Fruit fly (Drosophila melanogaster): ENCODE results near the gene Fip1.

Fip1 gene

dm6 chr3R:4471846-4472693 lies 12.7 kb upstream of the Fip1 start:
- TF ChIP-seq Myc (optimal IDR thresholded peaks at IDR 0.05), result no peak
- no peak for TF ChIP-seq Dfd (GFP tag; optimal IDR thresholded peaks at IDR 0.05)

DNA sequence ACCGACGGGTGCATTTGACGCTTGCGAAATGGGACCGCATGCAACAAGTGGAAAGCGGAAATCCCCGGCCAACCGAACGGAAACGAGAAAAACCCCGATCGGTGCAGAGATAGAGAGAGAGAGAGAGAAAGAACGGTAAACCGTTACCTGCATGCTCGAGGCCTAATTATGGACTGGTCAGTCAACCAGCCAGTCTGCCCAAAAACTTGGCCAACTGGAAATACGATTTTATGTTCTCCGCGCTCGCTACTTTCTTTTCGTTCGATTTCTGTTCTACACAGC lies 12.2 kb upstream of the Fip1 start:
- TF ChIP-seq Rel (GFP tag; optimal IDR thresholded peaks at IDR 0.05), result no peak
- TF ChIP-seq Rel (tag; optimal IDR thresholded peaks at IDR 0.05), result peak; percentile 73
- TF ChIP-seq h (GFP tag; optimal IDR thresholded peaks at IDR 0.05), result no peak

dm6 chr3R:4475378-4475777 lies 9.4 kb upstream of the Fip1 start:
- TF ChIP-seq foxo (GFP tag; optimal IDR thresholded peaks at IDR 0.05) (no peak), Abd-B (GFP tag; optimal IDR thresholded peaks at IDR 0.05) (no peak), br (GFP tag; optimal IDR thresholded peaks at IDR 0.05) (no peak), Dif (GFP tag; optimal IDR thresholded peaks at IDR 0.05; ENCODE audit: partially characterized antibody) (no peak), Hr83 (GFP tag; optimal IDR thresholded peaks at IDR 0.05; ENCODE audit: poor library complexity, severe bottlenecking) (no peak), brk (GFP tag; optimal IDR thresholded peaks at IDR 0.05) (no peak), pan (optimal IDR thresholded peaks at IDR 0.05) (no peak), sv (GFP tag; optimal IDR thresholded peaks at IDR 0.05) (no peak), HLH106 (tag; optimal IDR thresholded peaks at IDR 0.05) (no peak), Hnf4 (GFP tag; optimal IDR thresholded peaks at IDR 0.05) (no peak)

- TF ChIP-seq CG9705 (GFP tag; optimal IDR thresholded peaks at IDR 0.05) (no peak), psq (GFP tag; optimal IDR thresholded peaks at IDR 0.05) (no peak), woc (GFP tag; optimal IDR thresholded peaks at IDR 0.05) (no peak), fru (GFP tag; optimal IDR thresholded peaks at IDR 0.05) (no peak), tai (GFP tag; optimal IDR thresholded peaks at IDR 0.05) (no peak), jim (GFP tag; optimal IDR thresholded peaks at IDR 0.05) (no peak), ey (GFP tag; optimal IDR thresholded peaks at IDR 0.05) (no peak), N (GFP tag; optimal IDR thresholded peaks at IDR 0.05) (no peak), Hnf4 (GFP tag; optimal IDR thresholded peaks at IDR 0.05) (no peak), CG32264 (GFP tag; optimal IDR thresholded peaks at IDR 0.05) (no peak), Myc (optimal IDR thresholded peaks at IDR 0.05) (no peak), Mio (GFP tag; optimal IDR thresholded peaks at IDR 0.05) (no peak), GATAd (GFP tag; optimal IDR thresholded peaks at IDR 0.05) (no peak), br (GFP tag; optimal IDR thresholded peaks at IDR 0.05) (no peak), Hr83 (GFP tag; optimal IDR thresholded peaks at IDR 0.05; ENCODE audit: poor library complexity, severe bottlenecking) (no peak), CrebA (GFP tag; optimal IDR thresholded peaks at IDR 0.05; ENCODE audit: borderline replicate concordance) (no peak), Dif (GFP tag; optimal IDR thresholded peaks at IDR 0.05; ENCODE audit: partially characterized antibody) (no peak), dmrt93B (GFP tag; optimal IDR thresholded peaks at IDR 0.05) (no peak)
Observed at dm6 chr3R:4476004-4476403, 8.8 kb upstream of the Fip1 start.

dm6 chr3R:4478220-4479037 lies 6.4 kb upstream of the Fip1 start:
- TF ChIP-seq jim (GFP tag; optimal IDR thresholded peaks at IDR 0.05) (no peak), HLH106 (tag; optimal IDR thresholded peaks at IDR 0.05) (peak; percentile 64), sv (GFP tag; optimal IDR thresholded peaks at IDR 0.05) (peak; percentile 91), fru (GFP tag; optimal IDR thresholded peaks at IDR 0.05) (peak; percentile 88), Jra (GFP tag; optimal IDR thresholded peaks at IDR 0.05) (peak; percentile 79), Hnf4 (GFP tag; optimal IDR thresholded peaks at IDR 0.05) (peak; percentile 77), Mio (GFP tag; optimal IDR thresholded peaks at IDR 0.05) (peak; percentile 55), rgr (GFP tag; optimal IDR thresholded peaks at IDR 0.05) (peak; percentile 90), Dif (GFP tag; optimal IDR thresholded peaks at IDR 0.05; ENCODE audit: partially characterized antibody) (peak; percentile 86), CG32264 (GFP tag; optimal IDR thresholded peaks at IDR 0.05) (peak; percentile 77), dl (GFP tag; optimal IDR thresholded peaks at IDR 0.05; ENCODE audit: insufficient read depth in 1 of 2, partially characterized antibody in 2 of 2) (peak; percentile 61 to 63), Abd-B (GFP tag; optimal IDR thresholded peaks at IDR 0.05) (no peak), CrebA (GFP tag; optimal IDR thresholded peaks at IDR 0.05; ENCODE audit: borderline replicate concordance) (peak; percentile 69), Rel (GFP tag; optimal IDR thresholded peaks at IDR 0.05) (no peak), Rel (tag; optimal IDR thresholded peaks at IDR 0.05) (peak; percentile 62), ey (GFP tag; optimal IDR thresholded peaks at IDR 0.05) (peak; percentile 79), dsf (GFP tag; optimal IDR thresholded peaks at IDR 0.05; ENCODE audit: borderline replicate concordance) (peak; percentile 66), tai (GFP tag; optimal IDR thresholded peaks at IDR 0.05) (no peak), CG9705 (GFP tag; optimal IDR thresholded peaks at IDR 0.05) (no peak), dmrt93B (GFP tag; optimal IDR thresholded peaks at IDR 0.05) (peak; percentile 45), pan (optimal IDR thresholded peaks at IDR 0.05) (no peak), Myc (optimal IDR thresholded peaks at IDR 0.05) (no peak), N (GFP tag; optimal IDR thresholded peaks at IDR 0.05) (peak; percentile 36), Hr83 (GFP tag; optimal IDR thresholded peaks at IDR 0.05; ENCODE audit: poor library complexity, severe bottlenecking) (peak; percentile 85), Dfd (GFP tag; optimal IDR thresholded peaks at IDR 0.05) (no peak), foxo (GFP tag; optimal IDR thresholded peaks at IDR 0.05) (peak in 1 of 2 experiments; percentile 91), br (GFP tag; optimal IDR thresholded peaks at IDR 0.05) (peak; percentile 90), psq (GFP tag; optimal IDR thresholded peaks at IDR 0.05) (peak; percentile 68), GATAd (GFP tag; optimal IDR thresholded peaks at IDR 0.05) (no peak), Vsx2 (GFP tag; optimal IDR thresholded peaks at IDR 0.05; ENCODE audit: partially characterized antibody) (peak; percentile 79), OdsH (GFP tag; optimal IDR thresholded peaks at IDR 0.05) (peak; percentile 85), sage (GFP tag; optimal IDR thresholded peaks at IDR 0.05) (peak; percentile 78)

Data from whole organism, wandering third instar larva.